Fruit fly (Drosophila melanogaster) whole organism, pupa: ENCODE data around the gene CG14434.

Source experiments
- CG10348 ChIP-seq: fragments of 200-800 bp; sonication (Bioruptor generic); IDR thresholded peaks from 2 replicates; pipeline ENCODE4 v1.3.6; 2022; ENCODE audit warnings: missing biosample characterization, missing genetic modification characterization
- CG12605 ChIP-seq: fragments of 200-800 bp; sonication (Bioruptor generic); IDR thresholded peaks from 2 replicates; pipeline ENCODE4 v1.3.6; 2022; ENCODE audit warnings: missing biosample characterization, missing genetic modification characterization
- CG13204 ChIP-seq: fragments of 200-800 bp; sonication (Bioruptor generic); optimal IDR thresholded peaks from 2 replicates; lab custom pipeline; 2018; ENCODE audit warnings: missing biosample characterization, mild to moderate bottlenecking, missing genetic modification characterization, moderate library complexity
- CG14655 ChIP-seq: fragments of 200-800 bp; sonication (Bioruptor generic); optimal IDR thresholded peaks from 3 replicates; lab custom pipeline; 2017; ENCODE audit warnings: mild to moderate bottlenecking, missing biosample characterization, missing genetic modification reagents, missing genetic modification characterization
- CG15710 ChIP-seq: fragments of 200-800 bp; sonication (Bioruptor generic); optimal IDR thresholded peaks from 2 replicates; lab custom pipeline; 2018; ENCODE audit warnings: missing biosample characterization, mild to moderate bottlenecking, missing genetic modification characterization, moderate library complexity
- CG17806 ChIP-seq: fragments of 200-800 bp; sonication (Bioruptor generic); optimal IDR thresholded peaks from 2 replicates; lab custom pipeline; 2018; ENCODE audit warnings: missing biosample characterization, mild to moderate bottlenecking, missing genetic modification characterization, moderate library complexity
- CG32121 ChIP-seq: fragments of 200-800 bp; sonication (Bioruptor generic); IDR thresholded peaks from 2 replicates; pipeline ENCODE4 v1.3.6; 2022; ENCODE audit warnings: missing biosample characterization, missing genetic modification characterization
- CG34367 ChIP-seq: fragments of 200-800 bp; sonication (Bioruptor generic); optimal IDR thresholded peaks from 2 replicates; lab custom pipeline; 2018; ENCODE audit warnings: missing biosample characterization, mild to moderate bottlenecking, missing genetic modification characterization
- CG4496 ChIP-seq: fragments of 200-800 bp; sonication (Bioruptor generic); IDR thresholded peaks from 3 replicates; pipeline ENCODE4 v1.3.6; 2022; ENCODE audit warnings: missing biosample characterization, missing genetic modification characterization
- CG8159 ChIP-seq: fragments of 200-800 bp; sonication (Bioruptor generic); optimal IDR thresholded peaks from 3 replicates; lab custom pipeline; 2018; ENCODE audit warnings: missing biosample characterization, mild to moderate bottlenecking, missing genetic modification characterization, moderate library complexity
- CG8301 ChIP-seq: fragments of 200-800 bp; sonication (Bioruptor generic); optimal IDR thresholded peaks from 2 replicates; lab custom pipeline; 2018; ENCODE audit warnings: missing biosample characterization, mild to moderate bottlenecking, missing genetic modification characterization
- CG9948 ChIP-seq: fragments of 200-800 bp; sonication (Bioruptor generic); optimal IDR thresholded peaks from 2 replicates; lab custom pipeline; 2018; ENCODE audit warnings: missing biosample characterization, mild to moderate bottlenecking, missing genetic modification characterization, moderate library complexity
- D1 ChIP-seq: fragments of 200-800 bp; sonication (Bioruptor generic); optimal IDR thresholded peaks from 2 replicates; lab custom pipeline; 2018; ENCODE audit warnings: missing biosample characterization, mild to moderate bottlenecking, missing genetic modification characterization, moderate library complexity
- EcR ChIP-seq: fragments of 200-800 bp; sonication (Bioruptor generic); optimal IDR thresholded peaks from 3 replicates; lab custom pipeline; 2019; ENCODE audit warnings: missing biosample characterization, missing genetic modification characterization, mild to moderate bottlenecking, moderate library complexity, missing genetic modification reagents
- Ets98B ChIP-seq: fragments of 200-800 bp; sonication (Bioruptor generic); IDR thresholded peaks from 2 replicates; pipeline ENCODE4 v1.3.6; 2022; ENCODE audit warnings: missing biosample characterization, missing genetic modification characterization
- Pif1A ChIP-seq: fragments of 200-800 bp; sonication (Bioruptor generic); optimal IDR thresholded peaks from 3 replicates; lab custom pipeline; 2016; ENCODE audit warnings: missing biosample characterization, missing genetic modification characterization
- Pif1B ChIP-seq: fragments of 200-800 bp; sonication (Bioruptor generic); optimal IDR thresholded peaks from 3 replicates; lab custom pipeline; 2016; ENCODE audit warnings: missing biosample characterization, missing genetic modification characterization
- Snoo ChIP-seq: fragments of 200-800 bp; sonication (Bioruptor generic); optimal IDR thresholded peaks from 3 replicates; lab custom pipeline; 2017; ENCODE audit warnings: missing biosample characterization, mild to moderate bottlenecking, missing genetic modification characterization, inconsistent platforms
- fd96Ca ChIP-seq: fragments of 200-800 bp; sonication (Bioruptor generic); IDR thresholded peaks from 3 replicates; pipeline ENCODE4 v1.3.6; 2022; ENCODE audit warnings: missing biosample characterization, missing genetic modification characterization
- gl ChIP-seq: fragments of 200-800 bp; sonication (Bioruptor generic); optimal IDR thresholded peaks from 2 replicates; lab custom pipeline; 2018; ENCODE audit warnings: missing biosample characterization, mild to moderate bottlenecking, missing genetic modification characterization
- rn ChIP-seq: fragments of 200-800 bp; sonication (Bioruptor generic); IDR thresholded peaks from 2 replicates; pipeline ENCODE4 v1.3.6; 2022; ENCODE audit warnings: missing biosample characterization, missing genetic modification characterization

The CG14434 gene

DNA sequence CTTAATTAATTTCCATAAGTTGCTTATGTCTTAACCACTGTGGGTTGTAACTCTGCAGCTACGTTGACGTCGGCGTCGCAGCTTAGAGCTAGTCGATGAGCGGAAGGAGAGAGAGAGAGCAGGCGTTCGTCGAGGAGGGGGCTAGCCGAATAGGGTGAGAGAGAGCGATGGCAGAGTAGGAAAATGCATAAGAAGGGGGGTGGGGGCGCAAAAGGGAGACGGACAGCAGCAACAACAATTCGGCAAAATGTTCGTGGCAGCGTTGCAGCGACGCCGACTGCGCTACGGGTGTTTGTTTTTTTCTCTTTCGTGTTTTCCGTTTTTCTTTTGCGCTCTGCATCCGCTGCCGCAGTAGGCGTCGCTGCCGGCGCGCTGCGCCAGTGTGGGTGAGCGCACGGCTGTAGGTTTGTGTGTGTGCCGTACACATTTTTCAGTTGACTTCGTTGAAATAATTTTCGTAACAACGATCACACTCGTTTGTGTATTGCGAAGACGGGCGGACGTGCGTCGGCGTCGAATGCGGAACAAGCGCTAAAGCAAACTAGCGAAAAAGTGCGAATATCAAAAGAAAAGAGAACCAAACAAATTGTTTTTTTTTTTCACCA lies 1.1 kb upstream of the CG14434 start:
- TF ChIP-seq gl (tag; lab: Kevin White, UChicago) (no peak), EcR (GFP tag; lab: Kevin White, UChicago) (peak; percentile 62), rn (GFP tag; lab: Robert Waterston, UW) (no peak), D1 (no peak), CG10348 (GFP tag; lab: Robert Waterston, UW) (no peak), CG34367 (tag; lab: Kevin White, UChicago) (no peak), Pif1A (GFP tag; lab: Kevin White, UChicago) (no peak), Ets98B (GFP tag; lab: Robert Waterston, UW) (peak; percentile 34; the same call in 1 of the 2 replicates), Snoo (tag; lab: Kevin White, UChicago) (no peak), Pif1B (GFP tag; lab: Kevin White, UChicago) (no peak), CG32121 (GFP tag; lab: Robert Waterston, UW) (peak; percentile 30; the same call in 1 of the 2 replicates), CG8159 (tag; lab: Kevin White, UChicago) (no peak), CG15710 (no peak), CG17806 (no peak), CG13204 (GFP tag; lab: Kevin White, UChicago) (peak; percentile 65), CG12605 (GFP tag; lab: Robert Waterston, UW) (peak; percentile 63), CG8301 (tag; lab: Kevin White, UChicago) (no peak), fd96Ca (GFP tag; lab: Robert Waterston, UW) (peak; percentile 55; the same call in 1 of the 3 replicates), CG14655 (no peak), CG9948 (tag; lab: Kevin White, UChicago) (peak; percentile 12), CG4496 (peak; percentile 52)

DNA sequence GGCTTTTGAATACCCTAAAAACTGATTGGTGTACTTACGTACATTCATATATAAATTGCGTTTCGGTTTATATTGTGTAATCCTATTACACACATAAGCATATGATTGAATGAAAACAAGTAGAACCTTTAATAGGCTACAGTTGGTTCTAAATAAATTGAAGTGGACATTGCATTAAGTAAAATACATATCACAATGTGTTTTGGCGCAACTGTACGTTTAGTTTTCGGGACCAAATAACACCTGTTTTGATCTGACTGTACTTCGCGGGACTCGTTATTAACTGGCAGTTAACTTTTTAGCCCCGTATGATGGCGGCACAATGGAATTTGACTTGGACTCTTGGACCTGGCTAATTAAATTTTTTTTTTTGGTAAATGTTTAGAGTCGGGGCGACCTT lies 230 bp downstream of the CG14434 start:
- TF ChIP-seq CG9948 (tag; lab: Kevin White, UChicago): no peak
- no peak for TF ChIP-seq CG17806
- no peak for TF ChIP-seq CG12605 (GFP tag; lab: Robert Waterston, UW)
- TF ChIP-seq CG32121 (GFP tag; lab: Robert Waterston, UW): no peak
- TF ChIP-seq Pif1A (GFP tag; lab: Kevin White, UChicago): no peak
- TF ChIP-seq CG15710: no peak

DNA sequence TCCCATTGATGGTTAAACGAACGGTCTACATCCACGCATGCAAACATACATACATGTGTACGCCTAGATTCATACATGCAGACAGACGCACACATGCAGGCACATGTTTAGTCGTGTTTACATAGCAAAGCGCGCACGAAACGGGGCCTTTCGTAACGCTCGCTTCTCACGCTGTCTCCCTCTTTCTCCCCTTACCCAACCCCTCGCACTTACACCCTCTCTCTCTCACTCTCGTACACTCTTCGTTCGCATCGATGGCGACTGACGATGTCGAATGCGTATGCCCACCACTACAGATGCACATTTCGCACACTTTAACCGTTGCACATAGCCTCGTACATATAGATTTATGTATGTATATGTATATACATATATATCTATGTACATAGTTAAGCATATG lies 954 bp downstream of the CG14434 start:
- TF ChIP-seq EcR (GFP tag; lab: Kevin White, UChicago) (no peak), CG13204 (GFP tag; lab: Kevin White, UChicago) (peak; percentile 82), D1 (no peak), rn (GFP tag; lab: Robert Waterston, UW) (no peak), gl (tag; lab: Kevin White, UChicago) (no peak), Ets98B (GFP tag; lab: Robert Waterston, UW) (no peak; the same call in 1 of the 2 replicates), CG4496 (peak; percentile 48; the same call in 2 of the 3 replicates), fd96Ca (GFP tag; lab: Robert Waterston, UW) (peak; percentile 8; the same call in 1 of the 3 replicates), CG15710 (no peak)

DNA sequence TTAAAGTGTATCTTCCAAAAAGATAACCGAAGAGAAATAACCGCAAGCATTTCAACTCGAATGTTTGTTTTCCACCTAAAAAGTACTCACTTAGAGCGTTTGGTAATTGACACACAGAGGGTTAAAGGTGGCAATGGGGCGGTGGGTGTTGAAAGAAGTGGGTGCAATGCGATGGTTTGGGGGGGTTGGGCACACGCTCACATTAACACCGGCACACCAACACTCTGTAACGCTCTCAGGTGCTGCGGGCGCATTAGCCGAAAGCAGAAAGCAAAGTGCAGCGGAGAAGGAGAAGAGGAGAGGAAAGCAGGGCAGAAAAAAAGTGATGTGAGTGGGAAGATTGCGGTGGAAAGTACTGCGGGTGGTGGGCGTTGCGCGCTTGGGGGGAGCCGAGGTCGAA lies 2.0 kb downstream of the CG14434 start:
- no peak for TF ChIP-seq CG10348 (GFP tag; lab: Robert Waterston, UW)
- TF ChIP-seq CG4496: no peak
- TF ChIP-seq D1: no peak
- no peak for TF ChIP-seq CG9948 (tag; lab: Kevin White, UChicago)
- no peak for TF ChIP-seq CG34367 (tag; lab: Kevin White, UChicago)
- TF ChIP-seq rn (GFP tag; lab: Robert Waterston, UW): no peak
- TF ChIP-seq fd96Ca (GFP tag; lab: Robert Waterston, UW): no peak
- no peak for TF ChIP-seq Snoo (tag; lab: Kevin White, UChicago)
- TF ChIP-seq Ets98B (GFP tag; lab: Robert Waterston, UW): no peak
- TF ChIP-seq CG8301 (tag; lab: Kevin White, UChicago): no peak
- TF ChIP-seq gl (tag; lab: Kevin White, UChicago): no peak
- no peak for TF ChIP-seq CG12605 (GFP tag; lab: Robert Waterston, UW)
- TF ChIP-seq CG15710: no peak
- TF ChIP-seq CG17806: no peak
- TF ChIP-seq Pif1B (GFP tag; lab: Kevin White, UChicago): no peak
- TF ChIP-seq CG13204 (GFP tag; lab: Kevin White, UChicago): no peak
- TF ChIP-seq CG8159 (tag; lab: Kevin White, UChicago): no peak

DNA sequence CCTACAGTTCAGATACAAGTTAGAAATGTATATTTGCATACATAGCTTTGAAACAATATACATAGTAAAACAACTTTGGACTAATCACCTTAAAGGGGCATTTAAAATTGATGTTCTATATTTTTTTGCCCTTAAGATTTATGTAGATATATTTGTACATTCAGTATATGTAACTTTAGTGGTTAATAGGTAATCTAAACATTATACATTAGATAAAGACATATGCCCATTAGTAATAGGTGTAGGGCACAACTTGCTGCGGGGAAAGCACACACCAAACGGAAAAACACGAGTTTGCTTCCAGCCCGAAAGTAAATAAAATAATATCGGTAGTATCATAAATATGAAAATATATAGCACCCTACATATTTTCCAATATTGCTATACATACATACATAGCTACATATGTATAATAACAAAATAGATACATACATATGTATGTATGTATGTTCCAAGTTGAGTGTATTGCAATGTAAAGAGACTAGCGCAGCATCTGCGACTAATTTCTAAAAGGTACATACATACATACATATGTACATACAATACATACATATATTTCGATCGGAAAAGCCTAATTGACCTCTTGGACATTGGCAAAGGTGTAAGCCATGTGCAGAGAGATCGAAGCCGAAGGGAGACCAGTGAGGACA lies 3.6 kb downstream of the CG14434 start, which contains the start of gene CG43736:
CG43736 (plus strand) TSS at position 600 of the 650 bp plus-strand sequence.
- TF ChIP-seq CG12605 (GFP tag; lab: Robert Waterston, UW): peak; percentile 77; the same call in 1 of the 2 replicates
- peak; percentile 98 for TF ChIP-seq CG8301 (tag; lab: Kevin White, UChicago)
- TF ChIP-seq CG13204 (GFP tag; lab: Kevin White, UChicago): peak; percentile 83
- peak; percentile 95 for TF ChIP-seq CG34367 (tag; lab: Kevin White, UChicago)
- TF ChIP-seq Pif1A (GFP tag; lab: Kevin White, UChicago): peak; percentile 93
- TF ChIP-seq CG4496: peak; percentile 92
- TF ChIP-seq gl (tag; lab: Kevin White, UChicago): peak; percentile 85
- TF ChIP-seq rn (GFP tag; lab: Robert Waterston, UW): peak; percentile 89
- TF ChIP-seq CG17806: peak; percentile 96
- peak; percentile 97 for TF ChIP-seq CG8159 (tag; lab: Kevin White, UChicago)
- TF ChIP-seq Snoo (tag; lab: Kevin White, UChicago): peak; percentile 89
- TF ChIP-seq CG15710: peak; percentile 96
- TF ChIP-seq D1: peak; percentile 91
- peak; percentile 99 for TF ChIP-seq CG9948 (tag; lab: Kevin White, UChicago)
- TF ChIP-seq CG10348 (GFP tag; lab: Robert Waterston, UW): peak; percentile 86
- peak; percentile 79 for TF ChIP-seq Ets98B (GFP tag; lab: Robert Waterston, UW)
- TF ChIP-seq Pif1B (GFP tag; lab: Kevin White, UChicago): peak; percentile 90
- TF ChIP-seq fd96Ca (GFP tag; lab: Robert Waterston, UW): no peak
- no peak for TF ChIP-seq EcR (GFP tag; lab: Kevin White, UChicago)
- peak; percentile 91 for TF ChIP-seq CG32121 (GFP tag; lab: Robert Waterston, UW)
- TF ChIP-seq CG14655: peak; percentile 99
